Fruit fly (Drosophila melanogaster): ENCODE data around the gene CG16717.

- TF ChIP-seq CG8478 (optimal IDR thresholded peaks at IDR 0.05) (no peak), CTCF (optimal IDR thresholded peaks at IDR 0.05) (no peak)
Observed at dm6 chr3L:9675528-9675963, 3.5 kb upstream of the CG16717 start.

All from S2 (cell line).